Fruit fly (Drosophila melanogaster) whole organism, embryonic: ENCODE measurements around the gene CG33093.

ENCODE experiments used
- BEAF-32 ChIP-seq: fragments of 200-800 bp; sonication (Bioruptor generic); optimal IDR thresholded peaks from 3 replicates; lab custom pipeline; 2017; ENCODE audit warnings: missing biosample characterization, missing genetic modification characterization, mild to moderate bottlenecking, moderate library complexity, missing genetic modification reagents
- CG10321 ChIP-seq: fragments of 200-800 bp; sonication (Bioruptor generic); IDR thresholded peaks from 2 replicates; pipeline ENCODE4 v1.3.6; 2022; ENCODE audit warnings: missing biosample characterization, missing genetic modification characterization
- CG10654 ChIP-seq: fragments of 200-800 bp; sonication (Bioruptor generic); optimal IDR thresholded peaks from 2 replicates; lab custom pipeline; 2016; ENCODE audit warnings: missing biosample characterization, missing genetic modification characterization
- CG11247 ChIP-seq: fragments of 200-800 bp; sonication (Bioruptor generic); IDR thresholded peaks from 2 replicates; pipeline ENCODE4 v1.3.6; 2022; ENCODE audit warnings: missing biosample characterization, missing genetic modification characterization
- CG12942 ChIP-seq: fragments of 200-800 bp; sonication (Bioruptor generic); optimal IDR thresholded peaks from 3 replicates; lab custom pipeline; 2016; ENCODE audit warnings: missing biosample characterization, missing genetic modification characterization
- CG14710 ChIP-seq: fragments of 200-800 bp; sonication (Bioruptor generic); optimal IDR thresholded peaks from 3 replicates; lab custom pipeline; 2019; ENCODE audit warnings: missing biosample characterization, mild to moderate bottlenecking, missing genetic modification characterization, moderate library complexity
- CG1602 ChIP-seq: fragments of 200-800 bp; sonication (Bioruptor generic); optimal IDR thresholded peaks from 3 replicates; lab custom pipeline; 2016; ENCODE audit warnings: missing biosample characterization, missing genetic modification characterization
- CG1603 ChIP-seq: fragments of 200-800 bp; sonication (Bioruptor generic); optimal IDR thresholded peaks from 2 replicates; lab custom pipeline; 2019; ENCODE audit warnings: missing biosample characterization, mild to moderate bottlenecking, missing genetic modification characterization, moderate library complexity
- CG1647 ChIP-seq: fragments of 200-800 bp; sonication (Bioruptor generic); optimal IDR thresholded peaks from 3 replicates; lab custom pipeline; 2016; ENCODE audit warnings: missing biosample characterization, missing genetic modification characterization
- CG17568 ChIP-seq: fragments of 200-800 bp; sonication (Bioruptor generic); optimal IDR thresholded peaks from 2 replicates; lab custom pipeline; 2018; ENCODE audit warnings: missing biosample characterization, mild to moderate bottlenecking, missing genetic modification characterization, moderate library complexity
- CG17829 ChIP-seq: fragments of 200-800 bp; optimal IDR thresholded peaks from 2 replicates; lab custom pipeline; 2019; ENCODE audit warnings: missing biosample characterization, mild to moderate bottlenecking, missing genetic modification characterization, moderate library complexity
- CG33213 ChIP-seq: fragments of 200-800 bp; sonication (Bioruptor generic); optimal IDR thresholded peaks from 3 replicates; lab custom pipeline; 2016; ENCODE audit warnings: missing biosample characterization, missing genetic modification characterization
- CG4282 ChIP-seq: fragments of 200-800 bp; sonication (Bioruptor generic); optimal IDR thresholded peaks from 2 replicates; lab custom pipeline; 2016; ENCODE audit warnings: missing biosample characterization, missing genetic modification characterization
- CG43689 ChIP-seq: fragments of 200-800 bp; sonication (Bioruptor generic); IDR thresholded peaks from 2 replicates; pipeline ENCODE4 v1.3.6; 2022; ENCODE audit warnings: missing biosample characterization, missing genetic modification characterization
- CG4730 ChIP-seq: fragments of 200-800 bp; sonication (Bioruptor generic); IDR thresholded peaks from 2 replicates; pipeline ENCODE4 v1.3.6; 2022; ENCODE audit warnings: missing biosample characterization, missing genetic modification characterization
- CG6813 ChIP-seq: fragments of 200-800 bp; sonication (Bioruptor generic); optimal IDR thresholded peaks from 2 replicates; lab custom pipeline; 2017; ENCODE audit warnings: missing biosample characterization, missing genetic modification characterization, mild to moderate bottlenecking, moderate library complexity, missing genetic modification reagents
- CG8089 ChIP-seq: fragments of 200-800 bp; sonication (Bioruptor generic); optimal IDR thresholded peaks from 3 replicates; lab custom pipeline; 2016; ENCODE audit warnings: missing biosample characterization, missing genetic modification characterization
- CG8290 ChIP-seq, 3 experiments: fragments of 200-800 bp; sonication (Bioruptor generic); optimal IDR thresholded peaks; 2 replicates each; lab custom pipeline; 2016 to 2019; ENCODE audit warnings: missing biosample characterization in 3 of 3, missing genetic modification characterization in 3 of 3, mild to moderate bottlenecking in 2 of 3, moderate library complexity in 1 of 3
- CG8478 ChIP-seq: fragments of >200 bp; optimal IDR thresholded peaks from 2 replicates; lab custom pipeline; 2018
- CG9797 ChIP-seq: fragments of 200-800 bp; sonication (Bioruptor generic); optimal IDR thresholded peaks from 3 replicates; lab custom pipeline; 2018; ENCODE audit warnings: missing biosample characterization, mild to moderate bottlenecking, missing genetic modification characterization
- CG9817 ChIP-seq: fragments of 200-800 bp; sonication (Bioruptor generic); optimal IDR thresholded peaks from 2 replicates; lab custom pipeline; 2018; ENCODE audit warnings: missing biosample characterization, mild to moderate bottlenecking, missing genetic modification characterization, moderate library complexity
- CrebB ChIP-seq: fragments of 200-800 bp; sonication (Bioruptor generic); optimal IDR thresholded peaks from 3 replicates; lab custom pipeline; 2018; ENCODE audit warnings: missing biosample characterization, mild to moderate bottlenecking, missing genetic modification characterization
- D19A ChIP-seq: fragments of 200-800 bp; optimal IDR thresholded peaks from 3 replicates; lab custom pipeline; 2019; ENCODE audit warnings: missing biosample characterization, mild to moderate bottlenecking, missing genetic modification characterization, moderate library complexity
- Doc2 ChIP-seq: fragments of 200-800 bp; sonication (Bioruptor generic); IDR thresholded peaks from 2 replicates; pipeline ENCODE4 v1.3.6; 2022; ENCODE audit warnings: missing biosample characterization, missing genetic modification characterization
- Dp ChIP-seq: fragments of 200-800 bp; sonication (Bioruptor generic); optimal IDR thresholded peaks from 2 replicates; lab custom pipeline; 2018; ENCODE audit warnings: missing biosample characterization, mild to moderate bottlenecking, missing genetic modification characterization, moderate library complexity
- Drgx ChIP-seq: fragments of 200-800 bp; sonication (Bioruptor generic); IDR thresholded peaks from 2 replicates; pipeline ENCODE4 v1.3.6; 2022; ENCODE audit warnings: missing biosample characterization, missing genetic modification characterization
- Elba2 ChIP-seq: fragments of 200-800 bp; sonication (Bioruptor generic); optimal IDR thresholded peaks from 3 replicates; lab custom pipeline; 2016; ENCODE audit warnings: missing biosample characterization, missing genetic modification characterization
- Gug ChIP-seq: fragments of 200-800 bp; sonication (Bioruptor generic); IDR thresholded peaks from 4 replicates; pipeline ENCODE4 v1.3.6; 2022; ENCODE audit warnings: missing biosample characterization, missing genetic modification characterization
- HLHmδ ChIP-seq: fragments of 200-800 bp; sonication (Bioruptor generic); optimal IDR thresholded peaks from 2 replicates; lab custom pipeline; 2018; ENCODE audit warnings: missing biosample characterization, mild to moderate bottlenecking, missing genetic modification characterization, moderate library complexity
- NFAT ChIP-seq: fragments of 200-800 bp; sonication (Bioruptor generic); IDR thresholded peaks from 2 replicates; pipeline ENCODE4 v1.3.6; 2022; ENCODE audit warnings: missing biosample characterization, missing genetic modification characterization
- Nf-YA ChIP-seq: fragments of 200-800 bp; sonication (Bioruptor generic); IDR thresholded peaks from 2 replicates; pipeline ENCODE4 v1.3.6; 2022; ENCODE audit warnings: missing biosample characterization, missing genetic modification characterization
- ab ChIP-seq: fragments of 200-800 bp; sonication (Bioruptor generic); optimal IDR thresholded peaks from 2 replicates; lab custom pipeline; 2016; ENCODE audit warnings: missing biosample characterization, missing genetic modification characterization
- cg ChIP-seq: fragments of 200-800 bp; sonication (Bioruptor generic); optimal IDR thresholded peaks from 3 replicates; lab custom pipeline; 2019; ENCODE audit warnings: missing biosample characterization, mild to moderate bottlenecking, missing genetic modification characterization, moderate library complexity
- chif ChIP-seq, 2 experiments: fragments of 200-800 bp; sonication (Bioruptor generic); optimal IDR thresholded peaks; 3 replicates each; lab custom pipeline; 2016; ENCODE audit warnings: missing biosample characterization in 2 of 2, missing genetic modification characterization in 2 of 2
- chm ChIP-seq: fragments of 200-800 bp; sonication (Bioruptor generic); IDR thresholded peaks from 2 replicates; pipeline ENCODE4 v1.3.6; 2022; ENCODE audit warnings: missing biosample characterization, missing genetic modification characterization
- dati ChIP-seq: fragments of 200-800 bp; sonication (Bioruptor generic); IDR thresholded peaks from 2 replicates; pipeline ENCODE4 v1.3.6; 2022; ENCODE audit warnings: missing biosample characterization, missing genetic modification characterization
- eve ChIP-seq, 2 experiments: fragments of >200 bp; optimal IDR thresholded peaks; 2 replicates each; lab custom pipeline; 2017; ENCODE audit warnings: missing biosample characterization in 2 of 2, missing genetic modification characterization in 2 of 2
- fu2 ChIP-seq: fragments of 200-800 bp; sonication (Bioruptor generic); optimal IDR thresholded peaks from 2 replicates; lab custom pipeline; 2016; ENCODE audit warnings: missing biosample characterization, missing genetic modification characterization
- kni ChIP-seq: fragments of 200-800 bp; sonication (Bioruptor generic); optimal IDR thresholded peaks from 3 replicates; lab custom pipeline; 2017; ENCODE audit warnings: mild to moderate bottlenecking, missing biosample characterization, missing genetic modification reagents, missing genetic modification characterization
- odd ChIP-seq: fragments of 200-800 bp; sonication (Bioruptor generic); optimal IDR thresholded peaks from 2 replicates; lab custom pipeline; 2017; ENCODE audit warnings: missing biosample characterization, mild to moderate bottlenecking, missing genetic modification characterization
- onecut ChIP-seq: fragments of 200-800 bp; sonication (Bioruptor generic); IDR thresholded peaks from 2 replicates; pipeline ENCODE4 v1.3.6; 2022; ENCODE audit warnings: missing biosample characterization, missing genetic modification characterization
- pan ChIP-seq, 4 experiments: fragments of >200 bp in 3 of 4; fragments of 200-800 bp in 1 of 4; sonication (Bioruptor generic) in 1 of 4; optimal IDR thresholded peaks in 3 of 4; IDR thresholded peaks in 1 of 4; 2 replicates each; pipeline versions ENCODE4 v1.3.6 to Lab custom; 2017 to 2022; ENCODE audit warnings: missing biosample characterization in 2 of 4, missing genetic modification characterization in 2 of 4, mixed read lengths in 1 of 4
- ranshi ChIP-seq: fragments of 200-800 bp; sonication (Bioruptor generic); IDR thresholded peaks from 2 replicates; pipeline ENCODE4 v1.3.6; 2022; ENCODE audit warnings: missing biosample characterization, missing genetic modification characterization
- row ChIP-seq: fragments of 200-800 bp; sonication (Bioruptor generic); IDR thresholded peaks from 3 replicates; pipeline ENCODE4 v1.3.6; 2022; ENCODE audit warnings: missing biosample characterization, missing genetic modification characterization
- sr ChIP-seq: fragments of 200-800 bp; sonication (Bioruptor generic); IDR thresholded peaks from 3 replicates; pipeline ENCODE4 v1.3.6; 2022; ENCODE audit warnings: missing biosample characterization, missing genetic modification characterization
- tap ChIP-seq: fragments of 200-800 bp; optimal IDR thresholded peaks from 3 replicates; lab custom pipeline; 2019; ENCODE audit warnings: missing biosample characterization, mild to moderate bottlenecking, missing genetic modification characterization, moderate library complexity
- twi ChIP-seq: fragments of 200-800 bp; optimal IDR thresholded peaks from 2 replicates; lab custom pipeline; 2019; ENCODE audit warnings: missing biosample characterization, mild to moderate bottlenecking, missing genetic modification characterization, moderate library complexity
- z ChIP-seq: fragments of 200-800 bp; sonication (Bioruptor generic); IDR thresholded peaks from 3 replicates; pipeline ENCODE4 v1.3.6; 2022; ENCODE audit warnings: missing biosample characterization, missing genetic modification characterization
- zf30C ChIP-seq: fragments of 200-800 bp; sonication (Bioruptor generic); optimal IDR thresholded peaks from 3 replicates; lab custom pipeline; 2018; ENCODE audit warnings: missing biosample characterization, mild to moderate bottlenecking, missing genetic modification characterization

CG33093 gene

dm6 chr3R:22524344-22525072 lies 7.2 kb downstream of the CG33093 start (continued):
- TF ChIP-seq eve (GFP tag; optimal IDR thresholded peaks at IDR 0.05; lab: Kevin White, UChicago), result peak in 1 of 2 experiments; percentile 85
- TF ChIP-seq CG4730 (GFP tag; lab: Robert Waterston, UW), result no peak; the same call in 1 of the 2 replicates
- no peak for TF ChIP-seq Elba2 (GFP tag; lab: Kevin White, UChicago)
- TF ChIP-seq CG17829 (tag; lab: Kevin White, UChicago), result no peak
- TF ChIP-seq cg (GFP tag; lab: Kevin White, UChicago), result no peak
- peak; percentile 66 for TF ChIP-seq CG1647 (GFP tag; lab: Kevin White, UChicago)
- peak; percentile 75 for TF ChIP-seq CG1603 (tag; lab: Kevin White, UChicago)
- peak; percentile 59; the same call in 1 of the 2 replicates for TF ChIP-seq onecut (GFP tag; lab: Robert Waterston, UW)
- TF ChIP-seq CG43689 (GFP tag; lab: Robert Waterston, UW), result no peak
- TF ChIP-seq Nf-YA (GFP tag; lab: Robert Waterston, UW), result peak; percentile 59; the same call in 1 of the 2 replicates
- no peak for TF ChIP-seq CG9797 (GFP tag; lab: Kevin White, UChicago)
- 0 out of 2 replicates have a peak, but pooled peaks have one; percentile 21 for TF ChIP-seq CG10321 (GFP tag; lab: Robert Waterston, UW)
- peak; percentile 3 for TF ChIP-seq CG1602 (GFP tag; lab: Kevin White, UChicago)
- TF ChIP-seq HLHmδ (GFP tag; lab: Kevin White, UChicago), result peak; percentile 75
- peak; percentile 81 for TF ChIP-seq chm (GFP tag; lab: Robert Waterston, UW)
- peak; percentile 66; the same call in 1 of the 2 replicates for TF ChIP-seq ranshi (GFP tag; lab: Robert Waterston, UW)
- TF ChIP-seq Drgx, result no peak
- TF ChIP-seq odd (GFP tag; lab: Kevin White, UChicago), result peak; percentile 82
- peak; percentile 60 for TF ChIP-seq CG8089 (GFP tag; lab: Kevin White, UChicago)
- no peak for TF ChIP-seq zf30C
- TF ChIP-seq CG4282, result peak; percentile 5
- TF ChIP-seq CrebB (tag; lab: Kevin White, UChicago), result peak; percentile 86
- TF ChIP-seq CG10654 (GFP tag; lab: Kevin White, UChicago), result peak; percentile 35
- TF ChIP-seq pan (optimal IDR thresholded peaks at IDR 0.05; lab: Kevin White, UChicago), result no peak
- peak in 1 of 2 experiments; percentile 15 for TF ChIP-seq pan (GFP tag; optimal IDR thresholded peaks at IDR 0.05 in 1 of 2, IDR thresholded peaks at IDR 0.05 in 1 of 2)
- TF ChIP-seq CG8290 (GFP tag; optimal IDR thresholded peaks at IDR 0.05; lab: Kevin White, UChicago), result peak; percentile 69
- TF ChIP-seq CG8290 (tag; optimal IDR thresholded peaks at IDR 0.05; lab: Kevin White, UChicago), result peak; percentile 34 to 84
- peak; percentile 41 for TF ChIP-seq tap
- peak; percentile 91 for TF ChIP-seq kni (GFP tag; lab: Kevin White, UChicago)
- TF ChIP-seq CG6813, result peak; percentile 72
- TF ChIP-seq CG12942, result peak; percentile 36
- no peak for TF ChIP-seq ab
- 0 out of 2 replicates have a peak, but pooled peaks have one; percentile 19 for TF ChIP-seq CG11247 (GFP tag; lab: Robert Waterston, UW)
- no peak for TF ChIP-seq twi (tag; lab: Kevin White, UChicago)
- TF ChIP-seq Dp (GFP tag; lab: Kevin White, UChicago), result no peak
- no peak for TF ChIP-seq CG8478 (lab: Kevin White, UChicago)
- peak; percentile 5 to 22 for TF ChIP-seq chif (GFP tag; optimal IDR thresholded peaks at IDR 0.05; lab: Kevin White, UChicago)
- peak; percentile 78 for TF ChIP-seq CG33213 (GFP tag; lab: Kevin White, UChicago)
- no peak for TF ChIP-seq dati (GFP tag; lab: Robert Waterston, UW)
- peak; percentile 78 for TF ChIP-seq CG17568 (GFP tag; lab: Kevin White, UChicago)
- no peak for TF ChIP-seq NFAT (GFP tag; lab: Robert Waterston, UW)
- no peak for TF ChIP-seq fu2
- no peak for TF ChIP-seq Gug
- no peak for TF ChIP-seq Doc2 (GFP tag; lab: Robert Waterston, UW)
- TF ChIP-seq BEAF-32 (GFP tag; lab: Kevin White, UChicago), result no peak
- TF ChIP-seq CG14710 (tag; lab: Kevin White, UChicago), result peak; percentile 44
- peak; percentile 2 for TF ChIP-seq D19A (tag; lab: Kevin White, UChicago)
- TF ChIP-seq sr (GFP tag; lab: Robert Waterston, UW), result no peak
- 0 out of 3 replicates have a peak, but pooled peaks have one; percentile 55 for TF ChIP-seq z
- TF ChIP-seq row, result no peak
- no peak for TF ChIP-seq CG9817
